Worm (Caenorhabditis elegans) whole organism, L3 larva: ENCODE data around the gene F48E8.4.

Experiments
- ZK546.5 ChIP-seq: sonication (generic microtip); optimal IDR thresholded peaks from 2 replicates; lab custom pipeline; 2017; ENCODE audit warnings: missing biosample characterization, missing genetic modification characterization
- elt-3 ChIP-seq, 3 experiments: fragments of 150-350 bp in 1 of 3; sonication (generic microtip) in 2 of 3; optimal IDR thresholded peaks; 2 replicates in 2 of 3; 4 replicates in 1 of 3; lab custom pipeline; 2014 to 2017; ENCODE audit warnings: missing biosample characterization in 3 of 3, missing genetic modification characterization in 3 of 3
- nhr-28 ChIP-seq: fragments of 150-350 bp; optimal IDR thresholded peaks from 2 replicates; lab custom pipeline; 2014; ENCODE audit warnings: missing biosample characterization, missing genetic modification characterization
- pha-4 ChIP-seq: fragments of 150-350 bp; optimal IDR thresholded peaks from 2 replicates; lab custom pipeline; 2014; ENCODE audit warnings: missing biosample characterization, missing genetic modification reagents, missing genetic modification characterization
- ztf-11 ChIP-seq: fragments of 150-350 bp; optimal IDR thresholded peaks from 2 replicates; lab custom pipeline; 2014; ENCODE audit warnings: missing biosample characterization, missing genetic modification characterization
- ztf-4 ChIP-seq: fragments of 150-350 bp; optimal IDR thresholded peaks from 2 replicates; lab custom pipeline; 2014; ENCODE audit warnings: missing biosample characterization, missing genetic modification characterization

DNA sequence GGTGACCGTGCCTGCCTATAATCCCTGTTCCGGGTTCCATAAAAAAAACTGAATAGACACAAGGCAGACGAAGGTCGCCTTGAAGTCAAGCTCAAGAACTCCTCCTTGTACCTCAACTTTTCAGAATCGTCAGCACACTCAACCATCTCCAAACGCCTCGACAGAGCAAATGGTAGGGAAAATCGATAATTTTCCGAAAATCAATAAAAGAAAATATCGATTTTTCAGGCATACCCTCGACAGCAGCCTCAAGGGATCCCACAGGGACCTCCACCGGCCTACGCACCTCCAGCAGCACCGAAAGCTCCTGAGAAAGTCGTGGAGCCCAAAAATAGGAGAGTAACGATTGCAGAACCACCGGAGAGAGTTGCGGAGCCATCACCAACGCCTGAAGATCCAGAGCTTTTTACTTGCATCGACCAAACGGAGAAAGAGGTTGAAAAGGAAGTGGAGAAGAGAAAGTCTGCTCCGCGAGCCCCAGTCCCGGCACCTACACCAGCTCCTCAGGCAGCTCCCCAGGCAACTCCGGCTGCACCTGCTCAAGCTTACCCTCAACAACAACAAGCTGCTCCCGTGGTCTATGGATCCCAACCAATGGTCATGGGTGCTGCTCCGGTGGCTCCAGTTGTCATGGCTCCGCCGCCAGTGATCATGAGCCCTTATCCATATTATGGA, 26.2 kb downstream of the F48E8.4 start:
- TF ChIP-seq ZK546.5 (tag; lab: Kevin White, UChicago) (no peak), nhr-28 (tag; lab: Kevin White, UChicago) (no peak), ztf-11 (no peak), ztf-4 (no peak), pha-4 (no peak), elt-3 (tag; optimal IDR thresholded peaks at IDR 0.05; lab: Kevin White, UChicago) (no peak)
